Worm (Caenorhabditis elegans) whole organism, midembryonic: ENCODE data around the gene dod-23.

Experiments
- T22C8.4 ChIP-seq: fragments of 200-800 bp; sonication (Bioruptor generic); IDR thresholded peaks from 2 replicates; pipeline ENCODE4 v1.3.6; 2022; ENCODE audit warnings: missing genetic modification characterization, missing compliant biosample characterization
- cog-1 ChIP-seq: sonication (generic microtip); optimal IDR thresholded peaks from 2 replicates; lab custom pipeline; 2016; ENCODE audit warnings: missing genetic modification characterization, missing compliant biosample characterization
- flt-1 ChIP-seq: fragments of 200-800 bp; sonication (Bioruptor generic); IDR thresholded peaks from 2 replicates; pipeline ENCODE4 v1.3.6; 2022; ENCODE audit warnings: missing genetic modification characterization, missing compliant biosample characterization
- klf-2 ChIP-seq: fragments of 200-800 bp; sonication (Bioruptor generic); conservative IDR thresholded peaks from 2 replicates; pipeline ENCODE4 v1.3.6; 2022; ENCODE audit warnings: missing genetic modification reagents, missing genetic modification characterization, missing compliant biosample characterization
- med-1 ChIP-seq: sonication (generic microtip); optimal IDR thresholded peaks from 2 replicates; lab custom pipeline; 2017; ENCODE audit warnings: missing genetic modification characterization, mild to moderate bottlenecking, missing compliant biosample characterization, antibody characterized with exemption, missing genetic modification reagents; ENCODE audit not compliant: insufficient read depth
- ref-1 ChIP-seq: fragments of 200-800 bp; sonication (Bioruptor generic); conservative IDR thresholded peaks from 2 replicates; pipeline ENCODE4 v1.3.6; 2022; ENCODE audit warnings: missing genetic modification reagents, missing genetic modification characterization, missing compliant biosample characterization
- ztf-23 ChIP-seq: fragments of 200-800 bp; sonication (Bioruptor generic); IDR thresholded peaks from 2 replicates; pipeline ENCODE4 v1.3.6; 2022; ENCODE audit warnings: missing genetic modification reagents, missing genetic modification characterization, missing compliant biosample characterization

DNA sequence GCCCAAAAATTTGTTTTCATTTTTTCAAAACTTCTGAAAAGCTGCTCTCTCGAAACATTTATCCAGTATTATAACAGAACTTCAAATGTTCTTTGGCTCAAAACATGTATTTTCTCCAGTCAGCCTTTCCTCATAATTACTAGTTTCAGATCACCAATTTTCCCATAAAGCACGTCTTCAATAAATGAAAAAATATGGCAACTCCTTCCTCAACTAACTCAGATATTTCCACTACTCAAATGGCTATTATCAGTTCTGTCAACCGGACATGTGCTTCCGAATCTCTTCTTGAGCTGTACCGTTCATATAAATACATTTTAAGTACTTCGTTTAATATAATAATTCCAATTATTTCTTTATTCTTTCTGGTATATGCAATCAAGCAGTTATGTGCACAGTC is 8.5 kb upstream of the dod-23 start, which contains the start of gene sra-13:
- no peak for TF ChIP-seq ztf-23 (GFP tag; lab: Robert Waterston, UW)
- no peak for TF ChIP-seq flt-1 (GFP tag; lab: Robert Waterston, UW)
- TF ChIP-seq med-1 (GFP tag; lab: Kevin White, UChicago): no peak
- no peak for TF ChIP-seq klf-2 (GFP tag; lab: Robert Waterston, UW)
- no peak for TF ChIP-seq ref-1 (GFP tag; lab: Robert Waterston, UW)
- TF ChIP-seq cog-1 (tag; lab: Kevin White, UChicago): no peak
- no peak for TF ChIP-seq T22C8.4
